Fruit fly (Drosophila melanogaster) whole organism, embryonic: Measurements from ENCODE around the gene CG11986.

Experiments used
- ATbp ChIP-seq: fragments of 200-800 bp; sonication (Bioruptor generic); optimal IDR thresholded peaks from 2 replicates; lab custom pipeline; 2017; ENCODE audit warnings: missing biosample characterization, mild to moderate bottlenecking, missing genetic modification characterization, missing genetic modification reagents
- Abd-B ChIP-seq: fragments of 200-800 bp; sonication (Bioruptor generic); optimal IDR thresholded peaks from 2 replicates; lab custom pipeline; 2018; ENCODE audit warnings: missing biosample characterization, mild to moderate bottlenecking, missing genetic modification characterization, moderate library complexity
- Atf-2 ChIP-seq: fragments of 200-800 bp; sonication (Bioruptor generic); optimal IDR thresholded peaks from 2 replicates; lab custom pipeline; 2016; ENCODE audit warnings: missing biosample characterization, missing genetic modification characterization
- Awh ChIP-seq: fragments of 200-800 bp; sonication (Bioruptor generic); IDR thresholded peaks from 2 replicates; pipeline ENCODE4, ENCODE4 v1.3.6; 2022; ENCODE audit warnings: missing biosample characterization, missing genetic modification characterization
- CG10321 ChIP-seq: fragments of 200-800 bp; sonication (Bioruptor generic); IDR thresholded peaks from 2 replicates; pipeline ENCODE4 v1.3.6; 2022; ENCODE audit warnings: missing biosample characterization, missing genetic modification characterization
- CG11456 ChIP-seq: fragments of 200-800 bp; sonication (Bioruptor generic); IDR thresholded peaks from 3 replicates; pipeline ENCODE4 v1.3.6; 2022; ENCODE audit warnings: missing biosample characterization, missing genetic modification characterization
- CG12219 ChIP-seq: fragments of 200-800 bp; sonication (Bioruptor generic); optimal IDR thresholded peaks from 3 replicates; lab custom pipeline; 2018; ENCODE audit warnings: missing biosample characterization, mild to moderate bottlenecking, missing genetic modification characterization
- CG12744 ChIP-seq: fragments of 200-800 bp; sonication (Bioruptor generic); optimal IDR thresholded peaks from 2 replicates; lab custom pipeline; 2016; ENCODE audit warnings: missing biosample characterization, missing genetic modification characterization
- CG15514 ChIP-seq: fragments of 200-800 bp; sonication (Bioruptor generic); optimal IDR thresholded peaks from 3 replicates; lab custom pipeline; 2017; ENCODE audit warnings: missing biosample characterization, missing genetic modification characterization, mild to moderate bottlenecking, moderate library complexity, missing genetic modification reagents
- CG1602 ChIP-seq: fragments of 200-800 bp; sonication (Bioruptor generic); optimal IDR thresholded peaks from 3 replicates; lab custom pipeline; 2016; ENCODE audit warnings: missing biosample characterization, missing genetic modification characterization
- CG16815 ChIP-seq: fragments of 200-800 bp; sonication (Bioruptor generic); optimal IDR thresholded peaks from 3 replicates; lab custom pipeline; 2017; ENCODE audit warnings: missing biosample characterization, mild to moderate bottlenecking, missing genetic modification characterization
- CG17612 ChIP-seq: fragments of 200-800 bp; sonication (Bioruptor generic); IDR thresholded peaks from 2 replicates; pipeline ENCODE4 v1.3.6; 2022; ENCODE audit warnings: missing biosample characterization, missing genetic modification characterization
- CG17912 ChIP-seq: fragments of 200-800 bp; sonication (Bioruptor generic); optimal IDR thresholded peaks from 2 replicates; lab custom pipeline; 2018; ENCODE audit warnings: missing biosample characterization, mild to moderate bottlenecking, missing genetic modification characterization
- CG3726 ChIP-seq: fragments of 200-800 bp; sonication (Bioruptor generic); IDR thresholded peaks from 3 replicates; pipeline ENCODE4, ENCODE4 v1.3.6; 2022; ENCODE audit warnings: missing biosample characterization, missing genetic modification characterization
- CG43689 ChIP-seq: fragments of 200-800 bp; sonication (Bioruptor generic); IDR thresholded peaks from 2 replicates; pipeline ENCODE4 v1.3.6; 2022; ENCODE audit warnings: missing biosample characterization, missing genetic modification characterization
- CG6765 ChIP-seq: fragments of 200-800 bp; sonication (Bioruptor generic); optimal IDR thresholded peaks from 3 replicates; lab custom pipeline; 2017; ENCODE audit warnings: missing biosample characterization, mild to moderate bottlenecking, missing genetic modification characterization
- CG9609 ChIP-seq: fragments of 200-800 bp; sonication (Bioruptor generic); optimal IDR thresholded peaks from 3 replicates; lab custom pipeline; 2016; ENCODE audit warnings: missing biosample characterization, missing genetic modification characterization
- CG9797 ChIP-seq: fragments of 200-800 bp; sonication (Bioruptor generic); optimal IDR thresholded peaks from 3 replicates; lab custom pipeline; 2018; ENCODE audit warnings: missing biosample characterization, mild to moderate bottlenecking, missing genetic modification characterization
- CG9932 ChIP-seq: fragments of 200-800 bp; sonication (Bioruptor generic); IDR thresholded peaks from 2 replicates; pipeline ENCODE4 v1.3.6; 2022; ENCODE audit warnings: missing biosample characterization, missing genetic modification characterization
- Dip3 ChIP-seq: fragments of 200-800 bp; sonication (Bioruptor generic); optimal IDR thresholded peaks from 3 replicates; lab custom pipeline; 2016; ENCODE audit warnings: missing biosample characterization, missing genetic modification characterization
- Ets97D ChIP-seq: fragments of 200-800 bp; sonication (Bioruptor generic); optimal IDR thresholded peaks from 3 replicates; lab custom pipeline; 2016; ENCODE audit warnings: missing biosample characterization, missing genetic modification characterization
- Gsc ChIP-seq: fragments of 200-800 bp; sonication (Bioruptor generic); IDR thresholded peaks from 2 replicates; pipeline ENCODE4 v1.3.6; 2022; ENCODE audit warnings: missing biosample characterization, missing genetic modification characterization
- Hey ChIP-seq: fragments of 200-800 bp; sonication (Bioruptor generic); optimal IDR thresholded peaks from 3 replicates; lab custom pipeline; 2018; ENCODE audit warnings: missing biosample characterization, mild to moderate bottlenecking, missing genetic modification characterization
- Kr ChIP-seq: fragments of 200-800 bp; sonication (Bioruptor generic); optimal IDR thresholded peaks from 2 replicates; lab custom pipeline; 2017; ENCODE audit warnings: missing biosample characterization, mild to moderate bottlenecking, missing genetic modification characterization
- NfI ChIP-seq: fragments of 200-800 bp; sonication (Bioruptor generic); optimal IDR thresholded peaks from 3 replicates; lab custom pipeline; 2018; ENCODE audit warnings: missing biosample characterization, mild to moderate bottlenecking, missing genetic modification characterization, moderate library complexity
- PHDP ChIP-seq: fragments of 200-800 bp; sonication (Bioruptor generic); optimal IDR thresholded peaks from 3 replicates; lab custom pipeline; 2018; ENCODE audit warnings: missing biosample characterization, mild to moderate bottlenecking, missing genetic modification characterization, moderate library complexity
- abd-A ChIP-seq: fragments of 200-800 bp; sonication (Bioruptor generic); optimal IDR thresholded peaks from 3 replicates; lab custom pipeline; 2019; ENCODE audit warnings: missing biosample characterization, mild to moderate bottlenecking, missing genetic modification characterization, moderate library complexity
- aop ChIP-seq: fragments of 200-800 bp; sonication (Bioruptor generic); IDR thresholded peaks from 2 replicates; pipeline ENCODE4 v1.3.6; 2022; ENCODE audit warnings: missing biosample characterization, missing genetic modification characterization
- dimm ChIP-seq: fragments of 200-800 bp; sonication (Bioruptor generic); IDR thresholded peaks from 2 replicates; pipeline ENCODE4 v1.3.6; 2022; ENCODE audit warnings: missing biosample characterization, missing genetic modification characterization
- esg ChIP-seq: fragments of 200-800 bp; sonication (Bioruptor generic); conservative IDR thresholded peaks from 2 replicates; pipeline ENCODE4 v1.3.6; 2022; ENCODE audit warnings: missing biosample characterization, missing genetic modification characterization
- fd3F ChIP-seq: fragments of 200-800 bp; sonication (Bioruptor generic); optimal IDR thresholded peaks from 2 replicates; lab custom pipeline; 2018; ENCODE audit warnings: missing biosample characterization, mild to moderate bottlenecking, missing genetic modification characterization, moderate library complexity
- fd96Cb ChIP-seq: fragments of 200-800 bp; sonication (Bioruptor generic); optimal IDR thresholded peaks from 2 replicates; lab custom pipeline; 2018; ENCODE audit warnings: missing biosample characterization, mild to moderate bottlenecking, missing genetic modification characterization, moderate library complexity
- gce ChIP-seq: fragments of 200-800 bp; sonication (Bioruptor generic); IDR thresholded peaks from 3 replicates; pipeline ENCODE4 v1.3.6; 2022; ENCODE audit warnings: missing biosample characterization, missing genetic modification characterization
- gro ChIP-seq: fragments of 200-800 bp; sonication (Bioruptor generic); optimal IDR thresholded peaks from 2 replicates; lab custom pipeline; 2016; ENCODE audit warnings: missing biosample characterization, missing genetic modification characterization
- kay ChIP-seq: fragments of 200-800 bp; sonication (Bioruptor generic); optimal IDR thresholded peaks from 2 replicates; lab custom pipeline; 2016; ENCODE audit warnings: missing biosample characterization, missing genetic modification characterization
- lmd ChIP-seq: fragments of 200-800 bp; sonication (Bioruptor generic); IDR thresholded peaks from 2 replicates; pipeline ENCODE4 v1.3.6; 2022; ENCODE audit warnings: missing biosample characterization, missing genetic modification characterization
- lov ChIP-seq, 2 experiments: fragments of 200-800 bp in 1 of 2; fragments of >200 bp in 1 of 2; sonication (Bioruptor generic) in 1 of 2; IDR thresholded peaks in 1 of 2; optimal IDR thresholded peaks in 1 of 2; 2 replicates in 1 of 2; 3 replicates in 1 of 2; pipeline versions ENCODE4 v1.3.6 to Lab custom; 2017 to 2022; ENCODE audit warnings: missing biosample characterization in 1 of 2, missing genetic modification characterization in 1 of 2
- nau ChIP-seq: fragments of 200-800 bp; sonication (Bioruptor generic); optimal IDR thresholded peaks from 3 replicates; lab custom pipeline; 2017; ENCODE audit warnings: missing biosample characterization, mild to moderate bottlenecking, missing genetic modification characterization, missing genetic modification reagents
- nom ChIP-seq: fragments of 200-800 bp; sonication (Bioruptor generic); optimal IDR thresholded peaks from 2 replicates; lab custom pipeline; 2017; ENCODE audit warnings: missing biosample characterization, missing genetic modification characterization, mild to moderate bottlenecking, moderate library complexity, missing genetic modification reagents
- org-1 ChIP-seq: fragments of 200-800 bp; sonication (Bioruptor generic); optimal IDR thresholded peaks from 2 replicates; lab custom pipeline; 2017; ENCODE audit warnings: missing biosample characterization, missing genetic modification characterization
- peb ChIP-seq: fragments of 200-800 bp; sonication (Bioruptor generic); IDR thresholded peaks from 2 replicates; pipeline ENCODE4 v1.3.6; 2022; ENCODE audit warnings: missing biosample characterization, missing genetic modification characterization
- pum ChIP-seq: fragments of 200-800 bp; sonication (Bioruptor generic); optimal IDR thresholded peaks from 2 replicates; lab custom pipeline; 2016; ENCODE audit warnings: missing biosample characterization, missing genetic modification characterization
- ranshi ChIP-seq: fragments of 200-800 bp; sonication (Bioruptor generic); IDR thresholded peaks from 2 replicates; pipeline ENCODE4 v1.3.6; 2022; ENCODE audit warnings: missing biosample characterization, missing genetic modification characterization
- run ChIP-seq: fragments of 200-800 bp; sonication (Bioruptor generic); optimal IDR thresholded peaks from 3 replicates; lab custom pipeline; 2018; ENCODE audit warnings: missing biosample characterization, mild to moderate bottlenecking, missing genetic modification characterization
- shn ChIP-seq: fragments of 200-800 bp; sonication (Bioruptor generic); optimal IDR thresholded peaks from 3 replicates; lab custom pipeline; 2016; ENCODE audit warnings: missing biosample characterization, missing genetic modification characterization
- sima ChIP-seq: fragments of 200-800 bp; sonication (Bioruptor generic); optimal IDR thresholded peaks from 2 replicates; lab custom pipeline; 2016; ENCODE audit warnings: missing biosample characterization, missing genetic modification characterization
- sisA ChIP-seq: fragments of 200-800 bp; sonication (Bioruptor generic); IDR thresholded peaks from 2 replicates; pipeline ENCODE4 v1.3.6; 2022; ENCODE audit warnings: missing biosample characterization, missing genetic modification characterization
- slbo ChIP-seq: fragments of 200-800 bp; sonication (Bioruptor generic); IDR thresholded peaks from 2 replicates; pipeline ENCODE4 v1.3.6; 2022; ENCODE audit warnings: missing biosample characterization, missing genetic modification characterization
- sr ChIP-seq: fragments of 200-800 bp; sonication (Bioruptor generic); IDR thresholded peaks from 3 replicates; pipeline ENCODE4 v1.3.6; 2022; ENCODE audit warnings: missing biosample characterization, missing genetic modification characterization
- tap ChIP-seq: fragments of 200-800 bp; optimal IDR thresholded peaks from 3 replicates; lab custom pipeline; 2019; ENCODE audit warnings: missing biosample characterization, mild to moderate bottlenecking, missing genetic modification characterization, moderate library complexity
- twi ChIP-seq: fragments of 200-800 bp; optimal IDR thresholded peaks from 2 replicates; lab custom pipeline; 2019; ENCODE audit warnings: missing biosample characterization, mild to moderate bottlenecking, missing genetic modification characterization, moderate library complexity

Gene CG11986

DNA sequence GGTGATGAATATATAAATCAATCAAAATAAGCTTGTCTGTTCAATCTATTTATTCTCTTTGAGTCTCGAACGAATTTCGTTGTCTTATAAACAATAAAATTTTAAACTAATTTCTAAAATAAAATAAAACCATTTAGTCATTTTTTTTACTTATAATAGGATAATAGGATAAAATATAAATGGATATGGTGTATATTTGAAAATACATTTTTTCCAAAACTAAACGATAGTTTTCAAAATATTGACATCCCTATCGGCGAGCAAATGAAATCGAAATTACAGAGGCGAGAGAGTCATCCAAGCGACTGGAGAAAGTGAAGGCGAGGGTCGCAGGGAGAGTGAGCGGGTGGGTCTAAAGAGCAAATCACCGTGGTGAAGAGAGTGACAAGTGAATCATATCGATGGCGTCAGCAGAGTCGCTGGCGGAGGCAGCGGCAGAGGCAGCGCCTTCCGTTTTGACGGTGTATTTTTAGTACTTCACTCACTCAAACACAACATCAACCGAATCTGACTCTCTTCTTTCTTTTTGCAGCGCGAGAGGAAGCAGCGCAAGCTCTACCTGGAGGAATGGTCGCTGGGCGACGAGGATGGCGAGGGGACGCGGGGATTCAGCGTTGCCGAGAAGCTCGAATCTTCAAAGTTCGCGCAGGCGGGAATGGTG is 42.3 kb downstream of the CG11986 start (continued):
- TF ChIP-seq PHDP (peak; percentile 99), CG12219 (GFP tag; lab: Kevin White, UChicago) (peak; percentile 91), CG1602 (peak; percentile 92), aop (no peak), lmd (no peak), esg (GFP tag; lab: Robert Waterston, UW) (no peak), Ets97D (GFP tag; lab: Kevin White, UChicago) (no peak), CG9932 (GFP tag; lab: Robert Waterston, UW) (no peak), org-1 (GFP tag; lab: Kevin White, UChicago) (peak; percentile 95), kay (GFP tag; lab: Kevin White, UChicago) (peak; percentile 96), ranshi (GFP tag; lab: Robert Waterston, UW) (no peak), sima (GFP tag; lab: Kevin White, UChicago) (no peak), CG17612 (GFP tag; lab: Robert Waterston, UW) (no peak), NfI (peak; percentile 97), lov (optimal IDR thresholded peaks at IDR 0.05; lab: Kevin White, UChicago) (no peak), lov (GFP tag; IDR thresholded peaks at IDR 0.05; lab: Robert Waterston, UW) (no peak), sr (GFP tag; lab: Robert Waterston, UW) (no peak), dimm (GFP tag; lab: Robert Waterston, UW) (no peak), CG15514 (GFP tag; lab: Kevin White, UChicago) (peak; percentile 89), nau (GFP tag; lab: Kevin White, UChicago) (peak; percentile 96), CG9797 (GFP tag; lab: Kevin White, UChicago) (peak; percentile 48), gce (GFP tag; lab: Robert Waterston, UW) (no peak), fd96Cb (peak; percentile 98), CG10321 (GFP tag; lab: Robert Waterston, UW) (no peak), sisA (no peak), peb (GFP tag; lab: Robert Waterston, UW) (no peak), slbo (GFP tag; lab: Robert Waterston, UW) (no peak), CG11456 (GFP tag; lab: Robert Waterston, UW) (no peak), nom (GFP tag; lab: Kevin White, UChicago) (peak; percentile 98), CG6765 (GFP tag; lab: Kevin White, UChicago) (peak; percentile 97), Abd-B (peak; percentile 95), run (tag; lab: Kevin White, UChicago) (peak; percentile 98), Awh (no peak), tap (tag; lab: Kevin White, UChicago) (peak; percentile 98), twi (peak; percentile 97), Hey (tag; lab: Kevin White, UChicago) (peak; percentile 56), CG12744 (peak; percentile 50), CG17912 (GFP tag; lab: Kevin White, UChicago) (peak; percentile 88), Kr (GFP tag; lab: Kevin White, UChicago) (peak; percentile 91), CG3726 (GFP tag; lab: Robert Waterston, UW) (no peak), Gsc (GFP tag; lab: Robert Waterston, UW) (no peak), ATbp (GFP tag; lab: Kevin White, UChicago) (peak; percentile 92), CG43689 (GFP tag; lab: Robert Waterston, UW) (no peak), CG9609 (GFP tag; lab: Kevin White, UChicago) (peak; percentile 36), pum (peak; percentile 60), abd-A (peak; percentile 100), gro (GFP tag; lab: Kevin White, UChicago) (peak; percentile 26), CG16815 (GFP tag; lab: Kevin White, UChicago) (peak; percentile 94), Dip3 (peak; percentile 58), fd3F (GFP tag; lab: Kevin White, UChicago) (peak; percentile 97), Atf-2 (GFP tag; lab: Kevin White, UChicago) (no peak), shn (GFP tag; lab: Kevin White, UChicago) (no peak)
